Worm (Caenorhabditis elegans): ENCODE measurements around the gene Y37D8A.5.

The Y37D8A.5 gene

ce11 chrIII:12877527-12878234, 22.4 kb upstream of the Y37D8A.5 start, which contains the start of the genes cec-7 and enu-3.5:
Gene cec-7, minus strand, starts transcription at chrIII:12877577.
Gene enu-3.5, plus strand, starts transcription at chrIII:12878196.
- no peak for TF ChIP-seq madf-9 (GFP tag; conservative IDR thresholded peaks at IDR 0.05)
- no peak for TF ChIP-seq mdl-1 (tag; optimal IDR thresholded peaks at IDR 0.05)
- TF ChIP-seq dmd-6 (GFP tag; IDR thresholded peaks at IDR 0.05), result 0 out of 2 replicates have a peak, but pooled peaks have one; percentile 8
- TF ChIP-seq T26A8.4 (GFP tag; IDR thresholded peaks at IDR 0.05), result no peak
- peak; percentile 36; the same call in 1 of the 2 replicates for TF ChIP-seq lin-38 (GFP tag; IDR thresholded peaks at IDR 0.05)
- TF ChIP-seq zip-11 (GFP tag; IDR thresholded peaks at IDR 0.05), result no peak
- no peak for TF ChIP-seq lin-15B (tag; optimal IDR thresholded peaks at IDR 0.05)
- no peak for TF ChIP-seq sdz-12 (GFP tag; optimal IDR thresholded peaks at IDR 0.05)
- no peak for TF ChIP-seq skn-1 (tag; optimal IDR thresholded peaks at IDR 0.05)
- TF ChIP-seq daf-19 (GFP tag; conservative IDR thresholded peaks at IDR 0.05), result no peak
- TF ChIP-seq nhr-48 (tag; optimal IDR thresholded peaks at IDR 0.05), result no peak
- TF ChIP-seq ctbp-1 (GFP tag; IDR thresholded peaks at IDR 0.05), result no peak
- no peak for TF ChIP-seq R02D3.7 (tag; optimal IDR thresholded peaks at IDR 0.05)
- no peak for TF ChIP-seq daf-16 (GFP tag; optimal IDR thresholded peaks at IDR 0.05)
- no peak for TF ChIP-seq daf-16 (tag; optimal IDR thresholded peaks at IDR 0.05)
- no peak for TF ChIP-seq nhr-237 (tag; optimal IDR thresholded peaks at IDR 0.05)
- no peak for TF ChIP-seq ceh-44 (GFP tag; IDR thresholded peaks at IDR 0.05)
- TF ChIP-seq aha-1 (tag), result peak; percentile 23
- TF ChIP-seq lin-29 (GFP tag; IDR thresholded peaks at IDR 0.05), result no peak
- no peak for TF ChIP-seq ZK337.2 (GFP tag; IDR thresholded peaks at IDR 0.05)
- no peak for TF ChIP-seq unc-62 (GFP tag; optimal IDR thresholded peaks at IDR 0.05 in 1 of 2)
- TF ChIP-seq unc-62 (tag; optimal IDR thresholded peaks at IDR 0.05), result no peak
- no peak for TF ChIP-seq nhr-25 (tag; optimal IDR thresholded peaks at IDR 0.05; ENCODE audit: borderline replicate concordance, insufficient read depth)
- TF ChIP-seq mes-2 (tag; optimal IDR thresholded peaks at IDR 0.05; ENCODE audit: poor library complexity, severe bottlenecking), result peak; percentile 4
- no peak for TF ChIP-seq ztf-7 (tag; optimal IDR thresholded peaks at IDR 0.05)
- no peak for TF ChIP-seq duxl-1 (tag; optimal IDR thresholded peaks at IDR 0.05; ENCODE audit: poor library complexity)
- TF ChIP-seq nhr-77 (tag; optimal IDR thresholded peaks at IDR 0.05), result no peak
- TF ChIP-seq Y48G9A.11 (GFP tag; IDR thresholded peaks at IDR 0.05), result peak; percentile 62; the same call in 1 of the 2 replicates

ce11 chrIII:12875653-12876052, 20.4 kb upstream of the Y37D8A.5 start:
- TF ChIP-seq ceh-82 (tag; optimal IDR thresholded peaks at IDR 0.05), result no peak
- no peak for TF ChIP-seq nhr-76 (tag; optimal IDR thresholded peaks at IDR 0.05)
- peak; percentile 37 for TF ChIP-seq unc-130 (GFP tag; optimal IDR thresholded peaks at IDR 0.05)
- TF ChIP-seq mxl-3 (GFP tag; optimal IDR thresholded peaks at IDR 0.05), result no peak
- TF ChIP-seq lin-38 (GFP tag; IDR thresholded peaks at IDR 0.05), result peak; percentile 50
- no peak for TF ChIP-seq F10B5.3 (tag; optimal IDR thresholded peaks at IDR 0.05)
- TF ChIP-seq madf-9 (GFP tag; conservative IDR thresholded peaks at IDR 0.05), result no peak
- peak in 1 of 2 experiments; percentile 5 for TF ChIP-seq lsy-2 (tag; optimal IDR thresholded peaks at IDR 0.05)
- TF ChIP-seq aly-2 (tag; optimal IDR thresholded peaks at IDR 0.05), result no peak
- TF ChIP-seq duxl-1 (tag; optimal IDR thresholded peaks at IDR 0.05; ENCODE audit: poor library complexity), result no peak
- TF ChIP-seq nhr-102 (tag; optimal IDR thresholded peaks at IDR 0.05), result no peak
- TF ChIP-seq mep-1 (tag; optimal IDR thresholded peaks at IDR 0.05), result no peak
- no peak for TF ChIP-seq egl-27 (tag; optimal IDR thresholded peaks at IDR 0.05)
- TF ChIP-seq rbr-2 (tag; optimal IDR thresholded peaks at IDR 0.05), result no peak
- no peak for TF ChIP-seq lin-15B (tag; optimal IDR thresholded peaks at IDR 0.05)
- peak; percentile 15 for TF ChIP-seq lin-13 (GFP tag; optimal IDR thresholded peaks at IDR 0.05)
- TF ChIP-seq ctbp-1 (GFP tag; IDR thresholded peaks at IDR 0.05), result no peak
- no peak for TF ChIP-seq mes-2 (tag; optimal IDR thresholded peaks at IDR 0.05; ENCODE audit: poor library complexity, severe bottlenecking)
- TF ChIP-seq F49E8.2 (tag; optimal IDR thresholded peaks at IDR 0.05; ENCODE audit: borderline replicate concordance), result no peak
- TF ChIP-seq hlh-11 (tag; optimal IDR thresholded peaks at IDR 0.05), result no peak
- TF ChIP-seq gei-8 (GFP tag; optimal IDR thresholded peaks at IDR 0.05), result no peak

Data from whole organism, L4 larva.